Fruit fly (Drosophila melanogaster): ENCODE measurements around the gene Hat1.

DNA sequence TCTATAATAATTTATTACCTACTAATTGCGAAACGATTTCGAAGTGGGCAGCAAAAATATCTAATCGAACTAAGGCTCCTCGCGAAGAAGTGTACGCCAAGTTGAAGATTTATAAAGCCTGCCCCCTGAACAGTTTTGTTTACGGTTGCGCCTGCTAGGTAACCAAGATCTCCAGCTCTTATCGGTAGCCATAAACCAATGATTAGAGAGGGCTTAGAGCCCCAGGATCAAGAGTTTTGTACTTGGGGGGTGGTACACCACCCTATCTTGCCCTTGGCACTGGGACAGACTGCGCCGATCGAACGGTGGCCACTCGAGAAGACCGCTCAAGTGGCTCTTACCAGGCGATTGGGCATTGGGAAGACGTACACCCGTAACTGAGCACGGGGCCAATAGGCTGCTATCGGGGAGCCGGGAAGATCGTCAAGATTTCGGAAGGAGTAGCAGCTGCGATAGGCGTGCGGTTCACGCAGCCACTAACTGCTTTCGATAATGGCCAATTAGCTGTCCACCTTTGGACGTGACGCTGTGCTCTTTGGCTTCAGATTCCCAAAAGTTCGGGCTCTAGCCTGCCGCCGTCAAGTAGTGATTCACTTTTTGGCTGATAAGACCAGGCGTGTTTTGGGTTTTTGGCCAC is 43.3 kb upstream of the Hat1 start:
- no peak for TF ChIP-seq CG33017 (tag; optimal IDR thresholded peaks at IDR 0.05)
- TF ChIP-seq CG7101 (tag; optimal IDR thresholded peaks at IDR 0.05) = no peak
- peak; percentile 1 for TF ChIP-seq Hr96 (GFP tag; optimal IDR thresholded peaks at IDR 0.05)
- no peak for TF ChIP-seq Clk (GFP tag; optimal IDR thresholded peaks at IDR 0.05)
- TF ChIP-seq CG14711 (tag; optimal IDR thresholded peaks at IDR 0.05) = no peak
- no peak for TF ChIP-seq CG1620 (GFP tag; optimal IDR thresholded peaks at IDR 0.05)
- no peak for TF ChIP-seq toe (GFP tag; optimal IDR thresholded peaks at IDR 0.05)
- no peak for TF ChIP-seq Crg-1 (GFP tag; optimal IDR thresholded peaks at IDR 0.05)
- TF ChIP-seq Mnt (GFP tag; optimal IDR thresholded peaks at IDR 0.05) = no peak
- TF ChIP-seq tj (GFP tag; optimal IDR thresholded peaks at IDR 0.05) = no peak
- no peak for TF ChIP-seq ovo (GFP tag; optimal IDR thresholded peaks at IDR 0.05)
- no peak for TF ChIP-seq CG7045 (GFP tag; optimal IDR thresholded peaks at IDR 0.05)
- TF ChIP-seq kay (GFP tag; ENCODE audit: borderline replicate concordance) = no peak
- TF ChIP-seq CG5204 (GFP tag; optimal IDR thresholded peaks at IDR 0.05) = no peak
